Worm (Caenorhabditis elegans) whole organism, young adult: ENCODE measurements around the gene ptr-8.

Source experiments
- dox-1 ChIP-seq: fragments of 200-800 bp; sonication (Bioruptor generic); IDR thresholded peaks from 2 replicates; pipeline ENCODE4 v1.3.6; 2022; ENCODE audit warnings: missing genetic modification reagents, missing genetic modification characterization, missing compliant biosample characterization
- ets-4 ChIP-seq: fragments of 200-800 bp; sonication (Bioruptor generic); optimal IDR thresholded peaks from 2 replicates; lab custom pipeline; 2018; ENCODE audit warnings: mild to moderate bottlenecking, missing genetic modification characterization, missing compliant biosample characterization
- him-1 ChIP-seq: sonication (generic microtip); optimal IDR thresholded peaks from 2 replicates; lab custom pipeline; 2016; ENCODE audit warnings: missing genotype, missing genetic modification reagents, missing genetic modification characterization, missing compliant biosample characterization
- madf-10 ChIP-seq: sonication (generic microtip); optimal IDR thresholded peaks from 2 replicates; lab custom pipeline; 2016; ENCODE audit warnings: mild to moderate bottlenecking, missing genetic modification characterization, missing compliant biosample characterization
- madf-8 ChIP-seq: fragments of 200-800 bp; sonication (Bioruptor generic); conservative IDR thresholded peaks from 2 replicates; pipeline ENCODE4 v1.3.6; 2022; ENCODE audit warnings: missing genetic modification reagents, missing genetic modification characterization, missing compliant biosample characterization
- pbrm-1 ChIP-seq: fragments of 200-800 bp; sonication (Bioruptor generic); IDR thresholded peaks from 2 replicates; pipeline ENCODE4 v1.3.6; 2022; ENCODE audit warnings: missing genetic modification reagents, missing genetic modification characterization, missing compliant biosample characterization
- snpc-3.4 ChIP-seq: sonication (generic microtip); optimal IDR thresholded peaks from 2 replicates; lab custom pipeline; 2017; ENCODE audit warnings: missing genetic modification characterization, mild to moderate bottlenecking, missing compliant biosample characterization, antibody characterized with exemption, moderate library complexity, missing genotype, missing genetic modification reagents
- snpc-4 ChIP-seq, 5 experiments: fragments of 150-350 bp in 1 of 5; sonication (generic microtip) in 4 of 5; optimal IDR thresholded peaks; 2 replicates each; lab custom pipeline; 2014 to 2018; ENCODE audit warnings: missing genetic modification characterization in 5 of 5, missing biosample characterization in 3 of 5, antibody characterized with exemption in 2 of 5, mild to moderate bottlenecking in 2 of 5, missing compliant biosample characterization in 2 of 5, missing genotype in 2 of 5, moderate library complexity in 2 of 5, missing genetic modification reagents in 1 of 5
- unc-62 ChIP-seq: fragments of 150-350 bp; optimal IDR thresholded peaks from 2 replicates; lab custom pipeline; 2014; ENCODE audit warnings: missing biosample characterization, missing genetic modification reagents, missing genetic modification characterization

- no peak for TF ChIP-seq ets-4 (GFP tag; lab: Kevin White, UChicago)
- TF ChIP-seq unc-62 (GFP tag; lab: Kevin White, UChicago), result no peak
- TF ChIP-seq dox-1, result no peak
- TF ChIP-seq snpc-3.4, result no peak
- TF ChIP-seq madf-10, result no peak
- TF ChIP-seq snpc-4 (GFP tag; optimal IDR thresholded peaks at IDR 0.05; lab: Kevin White, UChicago), result no peak
- no peak for TF ChIP-seq snpc-4 (tag; optimal IDR thresholded peaks at IDR 0.05; lab: Kevin White, UChicago)
- TF ChIP-seq pbrm-1 (GFP tag; lab: Robert Waterston, UW), result no peak
- TF ChIP-seq madf-8, result no peak
- no peak for TF ChIP-seq him-1 (tag; lab: Kevin White, UChicago)
Measured at ce11 chrII:10915732-10916131, 26.7 kb downstream of the ptr-8 start, which contains the start of gene F44F4.9.
